Worm (Caenorhabditis elegans): Measurements from ENCODE around the gene scav-4.

- TF ChIP-seq ets-7 (tag; optimal IDR thresholded peaks at IDR 0.05): no peak
- TF ChIP-seq B0310.2 (tag; optimal IDR thresholded peaks at IDR 0.05): no peak
Measured at ce11 chrX:13002322-13002721, 20.7 kb downstream of the scav-4 start.
